Worm (Caenorhabditis elegans): ENCODE results near the gene R07E3.1.

Gene R07E3.1

DNA sequence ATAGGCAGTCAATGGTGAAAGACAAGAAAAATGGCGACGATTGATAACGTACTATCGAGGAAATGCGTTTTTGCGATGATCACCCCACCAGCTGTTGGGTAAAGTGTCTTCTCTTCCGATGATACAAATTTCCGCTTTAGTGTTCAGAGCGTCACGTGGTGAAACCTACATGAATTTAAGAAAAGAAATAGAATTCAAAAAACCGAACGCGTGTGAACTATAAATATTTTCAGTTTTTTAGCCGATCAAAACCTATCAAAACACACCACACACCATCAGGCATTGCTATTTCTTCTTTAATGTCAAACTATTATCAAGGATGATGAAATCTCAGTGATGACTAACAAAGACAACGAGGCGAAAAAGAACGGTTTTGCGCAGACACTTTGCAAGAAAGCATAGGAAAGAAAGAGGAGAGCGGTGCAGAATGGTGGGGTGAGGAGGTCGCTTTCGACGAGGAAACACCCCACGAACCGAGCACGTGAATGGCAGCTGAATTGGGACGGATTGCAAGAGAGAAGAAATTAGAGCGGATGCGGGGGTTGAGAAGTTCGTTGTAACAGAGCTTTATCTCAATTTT lies 8.8 kb downstream of the R07E3.1 start (continued):
- TF ChIP-seq F16B12.6 (tag; optimal IDR thresholded peaks at IDR 0.05) (no peak), ceh-90 (tag; optimal IDR thresholded peaks at IDR 0.05) (no peak), egl-13 (tag; optimal IDR thresholded peaks at IDR 0.05) (no peak), nhr-19 (GFP tag; conservative IDR thresholded peaks at IDR 0.05) (peak; percentile 56), unc-30 (tag; optimal IDR thresholded peaks at IDR 0.05) (no peak), C04F5.9 (tag; optimal IDR thresholded peaks at IDR 0.05) (no peak), ama-1 (optimal IDR thresholded peaks at IDR 0.05) (no peak), lsy-2 (tag; optimal IDR thresholded peaks at IDR 0.05) (peak in 1 of 2 experiments; percentile 24), jun-1 (tag; optimal IDR thresholded peaks at IDR 0.05) (peak; percentile 31), ztf-4 (tag; optimal IDR thresholded peaks at IDR 0.05) (no peak), nhr-11 (tag; optimal IDR thresholded peaks at IDR 0.05) (no peak), mdl-1 (tag; optimal IDR thresholded peaks at IDR 0.05) (peak in 1 of 2 experiments; percentile 38), fkh-4 (tag; optimal IDR thresholded peaks at IDR 0.05; ENCODE audit: borderline replicate concordance) (no peak), unc-62 (GFP tag; optimal IDR thresholded peaks at IDR 0.05) (no peak), mab-9 (GFP tag; IDR thresholded peaks at IDR 0.05) (no peak), sptf-1 (tag; optimal IDR thresholded peaks at IDR 0.05) (no peak), C34B4.2 (tag; optimal IDR thresholded peaks at IDR 0.05) (no peak), ces-1 (GFP tag; optimal IDR thresholded peaks at IDR 0.05) (no peak), swsn-7 (tag; optimal IDR thresholded peaks at IDR 0.05) (no peak), isw-1 (GFP tag; IDR thresholded peaks at IDR 0.05) (no peak), aly-2 (tag; optimal IDR thresholded peaks at IDR 0.05) (no peak), lin-35 (GFP tag; optimal IDR thresholded peaks at IDR 0.05) (peak in 1 of 2 experiments; percentile 14), egl-27 (tag; optimal IDR thresholded peaks at IDR 0.05) (peak; percentile 21 to 55), lin-14 (GFP tag; optimal IDR thresholded peaks at IDR 0.05) (peak; percentile 84), fos-1 (tag; optimal IDR thresholded peaks at IDR 0.05) (no peak), efl-1 (optimal IDR thresholded peaks at IDR 0.05) (no peak), efl-1 (GFP tag; optimal IDR thresholded peaks at IDR 0.05 in 1 of 2) (peak in 1 of 2 experiments; percentile 78), tlp-1 (tag; optimal IDR thresholded peaks at IDR 0.05) (no peak), sup-37 (GFP tag; optimal IDR thresholded peaks at IDR 0.05) (no peak), nhr-47 (tag; optimal IDR thresholded peaks at IDR 0.05) (peak; percentile 25), aha-1 (tag; optimal IDR thresholded peaks at IDR 0.05) (no peak), elt-3 (tag; optimal IDR thresholded peaks at IDR 0.05) (peak in 2 of 6 experiments; percentile 4 to 71), pag-3 (tag; optimal IDR thresholded peaks at IDR 0.05; ENCODE audit: borderline replicate concordance, insufficient read depth) (no peak), snu-23 (GFP tag; optimal IDR thresholded peaks at IDR 0.05) (peak; percentile 43), nhr-84 (tag; optimal IDR thresholded peaks at IDR 0.05) (no peak), snpc-4 (tag; optimal IDR thresholded peaks at IDR 0.05) (no peak), Y116A8C.19 (tag; optimal IDR thresholded peaks at IDR 0.05; ENCODE audit: borderline replicate concordance) (no peak), pax-3 (tag; optimal IDR thresholded peaks at IDR 0.05) (no peak), nhr-77 (tag; optimal IDR thresholded peaks at IDR 0.05) (peak; percentile 44), sox-4 (tag; optimal IDR thresholded peaks at IDR 0.05) (no peak), unc-98 (GFP tag; IDR thresholded peaks at IDR 0.05) (no peak), nhr-90 (tag; optimal IDR thresholded peaks at IDR 0.05; ENCODE audit: poor library complexity) (peak; percentile 15), nhr-71 (tag; optimal IDR thresholded peaks at IDR 0.05) (peak; percentile 74), fkh-10 (GFP tag; optimal IDR thresholded peaks at IDR 0.05) (no peak), nhr-20 (tag; optimal IDR thresholded peaks at IDR 0.05) (peak; percentile 65), pqm-1 (tag; optimal IDR thresholded peaks at IDR 0.05) (no peak), vab-15 (tag; optimal IDR thresholded peaks at IDR 0.05) (no peak), lir-3 (tag; optimal IDR thresholded peaks at IDR 0.05; ENCODE audit: poor library complexity) (no peak), dsc-1 (tag; optimal IDR thresholded peaks at IDR 0.05) (peak; percentile 29), mef-2 (tag; optimal IDR thresholded peaks at IDR 0.05) (no peak), dpl-1 (GFP tag; optimal IDR thresholded peaks at IDR 0.05) (no peak), nhr-237 (tag; optimal IDR thresholded peaks at IDR 0.05) (no peak), hlh-4 (tag; optimal IDR thresholded peaks at IDR 0.05) (no peak)
